Fruit fly (Drosophila melanogaster) Kc167 (cell line): ENCODE results near the gene CG13760.

Experiments used
- Myc ChIP-seq: fragments of >200 bp; optimal IDR thresholded peaks from 2 replicates; lab custom pipeline; 2017; ENCODE audit warnings: missing external identifiers
- Sin3A ChIP-seq: fragments of >200 bp; optimal IDR thresholded peaks from 2 replicates; lab custom pipeline; 2018; ENCODE audit warnings: missing external identifiers
- h ChIP-seq: fragments of >200 bp; optimal IDR thresholded peaks from 3 replicates; lab custom pipeline; 2018; ENCODE audit warnings: missing external identifiers
- insv ChIP-seq: fragments of >200 bp; optimal IDR thresholded peaks from 3 replicates; lab custom pipeline; 2018; ENCODE audit warnings: missing external identifiers
- psq ChIP-seq: fragments of >200 bp; optimal IDR thresholded peaks from 2 replicates; lab custom pipeline; 2017; ENCODE audit warnings: missing external identifiers
- ttk ChIP-seq: sonication (Bioruptor generic); optimal IDR thresholded peaks from 2 replicates; lab custom pipeline; 2017; ENCODE audit warnings: missing external identifiers

Gene CG13760

dm6 chrX:2533843-2534473 lies 51.5 kb downstream of the CG13760 start:
- no peak for TF ChIP-seq ttk
- TF ChIP-seq psq (lab: Kevin White, UChicago) = no peak
- TF ChIP-seq Myc (lab: Kevin White, UChicago) = no peak
- no peak for TF ChIP-seq Sin3A (lab: Kevin White, UChicago)
- TF ChIP-seq h (lab: Kevin White, UChicago) = no peak
- no peak for TF ChIP-seq insv (lab: Kevin White, UChicago)
